Worm (Caenorhabditis elegans) whole organism, L2 larva: ENCODE measurements around the gene nhr-183.

Source experiments
- F13H6.1 ChIP-seq: sonication (generic microtip); optimal IDR thresholded peaks from 2 replicates; lab custom pipeline; 2016; ENCODE audit warnings: missing genetic modification characterization, missing compliant biosample characterization
- R02D3.7 ChIP-seq: fragments of 150-350 bp; optimal IDR thresholded peaks from 2 replicates; lab custom pipeline; 2014; ENCODE audit warnings: missing biosample characterization, missing genetic modification characterization
- Y55F3AM.14 ChIP-seq: fragments of 200-800 bp; sonication (Bioruptor generic); optimal IDR thresholded peaks from 2 replicates; lab custom pipeline; 2018; ENCODE audit warnings: mild to moderate bottlenecking, missing genetic modification characterization, missing compliant biosample characterization
- ZK546.5 ChIP-seq: sonication (generic microtip); optimal IDR thresholded peaks from 2 replicates; lab custom pipeline; 2017; ENCODE audit warnings: missing biosample characterization, missing genetic modification characterization
- alr-1 ChIP-seq: fragments of 150-350 bp; optimal IDR thresholded peaks from 2 replicates; lab custom pipeline; 2014; ENCODE audit warnings: missing biosample characterization, missing genetic modification characterization
- aly-2 ChIP-seq: fragments of 150-350 bp; optimal IDR thresholded peaks from 2 replicates; lab custom pipeline; 2014; ENCODE audit warnings: missing biosample characterization, missing genetic modification characterization
- blmp-1 ChIP-seq: sonication (generic microtip); optimal IDR thresholded peaks from 2 replicates; lab custom pipeline; 2017; ENCODE audit warnings: missing genetic modification characterization, mild to moderate bottlenecking, missing compliant biosample characterization, antibody characterized with exemption, moderate library complexity; ENCODE audit not compliant: insufficient read depth
- ceh-16 ChIP-seq: fragments of 150-350 bp; optimal IDR thresholded peaks from 2 replicates; lab custom pipeline; 2014; ENCODE audit warnings: missing biosample characterization, missing genetic modification characterization
- crh-2 ChIP-seq: sonication (generic microtip); optimal IDR thresholded peaks from 2 replicates; lab custom pipeline; 2017; ENCODE audit warnings: missing biosample characterization, missing genetic modification characterization
- dmd-4 ChIP-seq: sonication (generic microtip); optimal IDR thresholded peaks from 2 replicates; lab custom pipeline; 2017; ENCODE audit warnings: missing biosample characterization, missing genetic modification characterization
- egl-27 ChIP-seq: sonication (generic microtip); optimal IDR thresholded peaks from 3 replicates; lab custom pipeline; 2017; ENCODE audit warnings: missing biosample characterization, missing genetic modification reagents, missing genetic modification characterization
- elt-1 ChIP-seq: fragments of 150-350 bp; optimal IDR thresholded peaks from 2 replicates; lab custom pipeline; 2014; ENCODE audit warnings: missing biosample characterization, missing genetic modification characterization
- elt-3 ChIP-seq: sonication (generic microtip); optimal IDR thresholded peaks from 2 replicates; lab custom pipeline; 2017; ENCODE audit warnings: missing biosample characterization, missing genetic modification characterization
- fos-1 ChIP-seq: fragments of 150-350 bp; optimal IDR thresholded peaks from 2 replicates; lab custom pipeline; 2014; ENCODE audit warnings: missing biosample characterization, missing genetic modification characterization
- gmeb-1 ChIP-seq: fragments of 150-350 bp; optimal IDR thresholded peaks from 2 replicates; lab custom pipeline; 2014; ENCODE audit warnings: missing biosample characterization, missing genetic modification characterization
- lin-11 ChIP-seq: fragments of 150-350 bp; sonication (generic microtip); optimal IDR thresholded peaks from 2 replicates; lab custom pipeline; 2014; ENCODE audit warnings: missing biosample characterization, missing genetic modification characterization, inconsistent platforms, mixed read lengths
- lin-13 ChIP-seq: fragments of 150-350 bp; optimal IDR thresholded peaks from 2 replicates; lab custom pipeline; 2014; ENCODE audit warnings: missing biosample characterization, missing genetic modification reagents, missing genetic modification characterization
- lin-39 ChIP-seq: fragments of 150-350 bp; optimal IDR thresholded peaks from 2 replicates; lab custom pipeline; 2014; ENCODE audit warnings: missing biosample characterization, missing genetic modification reagents, missing genetic modification characterization
- lsy-2 ChIP-seq, 2 experiments: fragments of 150-350 bp in 1 of 2; sonication (generic microtip) in 1 of 2; optimal IDR thresholded peaks; 2 replicates each; lab custom pipeline; 2014 to 2017; ENCODE audit warnings: missing biosample characterization in 2 of 2, missing genetic modification characterization in 2 of 2
- mbf-1 ChIP-seq: sonication (generic microtip); optimal IDR thresholded peaks from 2 replicates; lab custom pipeline; 2017; ENCODE audit warnings: missing biosample characterization, missing genetic modification characterization
- nhr-10 ChIP-seq: sonication (generic microtip); optimal IDR thresholded peaks from 2 replicates; lab custom pipeline; 2017; ENCODE audit warnings: missing biosample characterization, missing genetic modification characterization
- nhr-11 ChIP-seq: fragments of 150-350 bp; optimal IDR thresholded peaks from 2 replicates; lab custom pipeline; 2014; ENCODE audit warnings: missing biosample characterization, missing genetic modification characterization
- nhr-12 ChIP-seq: fragments of 150-350 bp; optimal IDR thresholded peaks from 2 replicates; lab custom pipeline; 2014; ENCODE audit warnings: missing biosample characterization, missing genetic modification characterization
- nhr-129 ChIP-seq: fragments of 150-350 bp; optimal IDR thresholded peaks from 2 replicates; lab custom pipeline; 2014; ENCODE audit warnings: missing biosample characterization, missing genetic modification characterization
- nhr-21 ChIP-seq: fragments of 150-350 bp; optimal IDR thresholded peaks from 2 replicates; lab custom pipeline; 2014; ENCODE audit warnings: missing biosample characterization, missing genetic modification characterization
- nhr-23 ChIP-seq: fragments of 150-350 bp; optimal IDR thresholded peaks from 2 replicates; lab custom pipeline; 2014; ENCODE audit warnings: missing biosample characterization, missing genetic modification reagents, missing genetic modification characterization
- nhr-25 ChIP-seq: fragments of 150-350 bp; sonication (generic microtip); optimal IDR thresholded peaks from 3 replicates; lab custom pipeline; 2014; ENCODE audit warnings: missing biosample characterization, missing genetic modification characterization
- nhr-6 ChIP-seq: fragments of 150-350 bp; optimal IDR thresholded peaks from 2 replicates; lab custom pipeline; 2014; ENCODE audit warnings: missing biosample characterization, missing genetic modification characterization
- nhr-77 ChIP-seq: fragments of 150-350 bp; optimal IDR thresholded peaks from 2 replicates; lab custom pipeline; 2014; ENCODE audit warnings: missing biosample characterization, missing genetic modification characterization
- peb-1 ChIP-seq: fragments of 150-350 bp; optimal IDR thresholded peaks from 2 replicates; lab custom pipeline; 2014; ENCODE audit warnings: missing biosample characterization, missing genetic modification characterization
- sem-4 ChIP-seq: fragments of 150-350 bp; optimal IDR thresholded peaks from 2 replicates; lab custom pipeline; 2014; ENCODE audit warnings: missing biosample characterization, missing genetic modification reagents, missing genetic modification characterization
- skn-1 ChIP-seq: sonication (generic microtip); optimal IDR thresholded peaks from 2 replicates; lab custom pipeline; 2017; ENCODE audit warnings: missing biosample characterization, missing genetic modification characterization
- sma-9 ChIP-seq, 2 experiments: fragments of 150-350 bp in 1 of 2; sonication (generic microtip) in 1 of 2; optimal IDR thresholded peaks; 2 replicates each; lab custom pipeline; 2014 to 2016; ENCODE audit warnings: missing genetic modification characterization in 2 of 2, mild to moderate bottlenecking in 1 of 2, missing biosample characterization in 1 of 2, missing compliant biosample characterization in 1 of 2, missing genetic modification reagents in 1 of 2, moderate library complexity in 1 of 2
- snpc-4 ChIP-seq: fragments of 150-350 bp; optimal IDR thresholded peaks from 2 replicates; lab custom pipeline; 2014; ENCODE audit warnings: missing biosample characterization, missing genetic modification characterization
- unc-39 ChIP-seq: fragments of 150-350 bp; optimal IDR thresholded peaks from 2 replicates; lab custom pipeline; 2014; ENCODE audit warnings: missing biosample characterization, missing genetic modification characterization
- unc-55 ChIP-seq: fragments of 150-350 bp; sonication (generic microtip); optimal IDR thresholded peaks from 3 replicates; lab custom pipeline; 2014; ENCODE audit warnings: missing biosample characterization, missing genetic modification reagents, missing genetic modification characterization
- unc-62 ChIP-seq: fragments of 150-350 bp; optimal IDR thresholded peaks from 2 replicates; lab custom pipeline; 2014; ENCODE audit warnings: missing biosample characterization, missing genetic modification reagents, missing genetic modification characterization
- zag-1 ChIP-seq: fragments of 150-350 bp; optimal IDR thresholded peaks from 2 replicates; lab custom pipeline; 2014; ENCODE audit warnings: missing biosample characterization, missing genetic modification characterization
- ztf-1 ChIP-seq: fragments of 200-800 bp; sonication (Bioruptor generic); conservative IDR thresholded peaks from 2 replicates; pipeline ENCODE4 v1.3.6; 2022; ENCODE audit warnings: missing genetic modification characterization, missing compliant biosample characterization
- ztf-11 ChIP-seq: sonication (generic microtip); optimal IDR thresholded peaks from 2 replicates; lab custom pipeline; 2017; ENCODE audit warnings: missing biosample characterization, missing genetic modification characterization

The nhr-183 gene

DNA sequence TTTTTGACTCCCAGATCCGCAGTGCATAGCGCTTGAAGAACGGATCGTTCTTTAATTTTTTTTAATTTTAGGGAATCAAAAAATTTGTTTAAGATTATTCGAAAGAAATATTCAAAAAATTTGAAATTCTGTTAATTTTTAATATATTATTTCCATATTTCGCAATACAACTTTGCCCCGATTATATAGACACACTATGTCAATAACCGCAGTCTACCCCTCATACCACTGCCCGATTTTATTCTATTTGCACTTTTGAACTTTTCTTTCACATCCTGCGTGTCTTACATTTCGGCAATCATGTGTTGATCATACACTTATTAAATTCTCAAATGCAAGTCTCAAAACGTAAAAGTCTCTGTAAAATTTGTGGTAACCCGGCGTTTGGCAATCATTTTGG, 45.6 kb downstream of the nhr-183 start, which contains the start of gene nhr-56 (continued):
- TF ChIP-seq nhr-21 (no peak), elt-1 (tag; lab: Kevin White, UChicago) (no peak), nhr-25 (tag; lab: Kevin White, UChicago) (peak; percentile 31), egl-27 (no peak), lsy-2 (tag; optimal IDR thresholded peaks at IDR 0.05; lab: Kevin White, UChicago) (peak in 1 of 2 experiments; percentile 47), nhr-10 (tag; lab: Kevin White, UChicago) (no peak), elt-3 (tag; lab: Kevin White, UChicago) (no peak), peb-1 (no peak), gmeb-1 (tag; lab: Kevin White, UChicago) (peak; percentile 67), R02D3.7 (tag; lab: Kevin White, UChicago) (no peak), nhr-77 (no peak), crh-2 (tag; lab: Kevin White, UChicago) (peak; percentile 59)

DNA sequence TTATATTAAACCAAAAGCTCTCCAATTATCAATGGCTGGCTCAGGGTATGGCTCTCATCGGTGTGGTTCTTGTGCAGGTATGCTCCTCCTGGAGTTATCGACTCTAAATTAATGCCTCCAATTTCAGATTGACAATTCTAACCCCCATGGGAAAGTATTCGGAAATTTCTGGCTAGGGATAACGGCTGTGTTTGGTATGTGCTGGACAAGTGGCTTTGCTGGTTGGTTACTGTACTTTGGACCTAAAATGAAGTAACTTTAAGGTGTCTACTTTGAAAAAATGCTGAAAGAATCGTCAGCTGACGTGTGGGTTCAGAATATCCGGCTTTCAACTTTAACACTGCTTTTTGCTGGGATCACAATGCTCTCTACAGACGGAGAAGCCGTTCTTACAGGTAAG, 47.5 kb downstream of the nhr-183 start:
- no peak for TF ChIP-seq nhr-129
- no peak for TF ChIP-seq nhr-11 (tag; lab: Kevin White, UChicago)
- TF ChIP-seq nhr-6: no peak
- TF ChIP-seq ZK546.5 (tag; lab: Kevin White, UChicago): no peak
- TF ChIP-seq skn-1: no peak
- no peak for TF ChIP-seq ztf-11 (tag; lab: Kevin White, UChicago)
- TF ChIP-seq R02D3.7 (tag; lab: Kevin White, UChicago): no peak
- no peak for TF ChIP-seq lin-13 (GFP tag; lab: Kevin White, UChicago)
- TF ChIP-seq gmeb-1 (tag; lab: Kevin White, UChicago): no peak
- TF ChIP-seq ceh-16 (tag; lab: Kevin White, UChicago): no peak
- no peak for TF ChIP-seq alr-1 (tag; lab: Kevin White, UChicago)
- no peak for TF ChIP-seq nhr-12 (tag; lab: Kevin White, UChicago)
- no peak for TF ChIP-seq aly-2 (tag; lab: Kevin White, UChicago)

- TF ChIP-seq ztf-11 (tag; lab: Kevin White, UChicago) (no peak), egl-27 (no peak), unc-55 (GFP tag; lab: Kevin White, UChicago) (no peak), crh-2 (tag; lab: Kevin White, UChicago) (no peak), unc-39 (no peak), nhr-129 (no peak), sem-4 (tag; lab: Kevin White, UChicago) (no peak), dmd-4 (tag; lab: Kevin White, UChicago) (no peak), nhr-23 (no peak), lin-13 (GFP tag; lab: Kevin White, UChicago) (no peak), ZK546.5 (tag; lab: Kevin White, UChicago) (no peak), aly-2 (tag; lab: Kevin White, UChicago) (no peak), ztf-1 (no peak), nhr-77 (no peak), skn-1 (no peak), unc-62 (GFP tag; lab: Kevin White, UChicago) (no peak), mbf-1 (no peak), peb-1 (no peak)
Observed at ce11 chrV:2215352-2215751, 49.1 kb downstream of the nhr-183 start, which contains the start of gene nstp-8. Gene nstp-8 (plus strand): TSS chrV:2215652.

ce11 chrV:2214428-2215038, 49.9 kb downstream of the nhr-183 start, which contains the start of gene nhr-184:
Gene nhr-184 (minus strand): TSS chrV:2214478.
- TF ChIP-seq lin-39 (tag; lab: Kevin White, UChicago) (no peak), ZK546.5 (tag; lab: Kevin White, UChicago) (no peak), mbf-1 (no peak), unc-55 (GFP tag; lab: Kevin White, UChicago) (peak; percentile 30), lin-11 (tag; lab: Kevin White, UChicago) (no peak), peb-1 (no peak), skn-1 (no peak), crh-2 (tag; lab: Kevin White, UChicago) (no peak), F13H6.1 (tag; lab: Kevin White, UChicago) (no peak), lin-13 (GFP tag; lab: Kevin White, UChicago) (no peak), alr-1 (tag; lab: Kevin White, UChicago) (no peak), nhr-6 (no peak), blmp-1 (tag; lab: Kevin White, UChicago) (no peak), sma-9 (GFP tag; optimal IDR thresholded peaks at IDR 0.05; lab: Kevin White, UChicago) (peak; percentile 35), sma-9 (tag; optimal IDR thresholded peaks at IDR 0.05; lab: Kevin White, UChicago) (no peak), nhr-21 (no peak), unc-39 (no peak), elt-3 (tag; lab: Kevin White, UChicago) (no peak), sem-4 (tag; lab: Kevin White, UChicago) (no peak), snpc-4 (no peak), gmeb-1 (tag; lab: Kevin White, UChicago) (peak; percentile 2), lsy-2 (tag; optimal IDR thresholded peaks at IDR 0.05; lab: Kevin White, UChicago) (peak in 1 of 2 experiments; percentile 21), Y55F3AM.14 (GFP tag; lab: Kevin White, UChicago) (no peak), zag-1 (tag; lab: Kevin White, UChicago) (no peak), ztf-11 (tag; lab: Kevin White, UChicago) (no peak), nhr-129 (no peak), ztf-1 (no peak), fos-1 (tag; lab: Kevin White, UChicago) (peak; percentile 56)
